Worm (Caenorhabditis elegans) whole organism, L1 larva: ENCODE results near the gene F13D12.5.

Experiments used
- C04F5.9 ChIP-seq: sonication (generic microtip); optimal IDR thresholded peaks from 2 replicates; lab custom pipeline; 2016; ENCODE audit warnings: missing genetic modification characterization, missing compliant biosample characterization
- C34B4.2 ChIP-seq: sonication (generic microtip); optimal IDR thresholded peaks from 2 replicates; lab custom pipeline; 2017; ENCODE audit warnings: mild to moderate bottlenecking, missing genetic modification characterization, missing compliant biosample characterization
- F16B12.6 ChIP-seq: fragments of 150-350 bp; optimal IDR thresholded peaks from 2 replicates; lab custom pipeline; 2014; ENCODE audit warnings: missing biosample characterization, missing genetic modification characterization
- aha-1 ChIP-seq: fragments of 150-350 bp; optimal IDR thresholded peaks from 2 replicates; lab custom pipeline; 2014; ENCODE audit warnings: missing biosample characterization, missing genetic modification characterization
- ceh-63 ChIP-seq: fragments of 200-800 bp; sonication (Bioruptor generic); optimal IDR thresholded peaks from 2 replicates; lab custom pipeline; 2018; ENCODE audit warnings: mild to moderate bottlenecking, missing genetic modification characterization, missing compliant biosample characterization
- ceh-88 ChIP-seq: fragments of 200-800 bp; sonication (Bioruptor generic); IDR thresholded peaks from 2 replicates; pipeline ENCODE4 v1.3.6; 2022; ENCODE audit warnings: missing genetic modification characterization, missing compliant biosample characterization
- dsc-1 ChIP-seq: sonication (generic microtip); optimal IDR thresholded peaks from 2 replicates; lab custom pipeline; 2016; ENCODE audit warnings: mild to moderate bottlenecking, missing genetic modification characterization, missing compliant biosample characterization
- egl-27 ChIP-seq, 2 experiments: fragments of 150-350 bp in 1 of 2; sonication (generic microtip); optimal IDR thresholded peaks; 3 replicates each; lab custom pipeline; 2017 to 2018; ENCODE audit warnings: missing biosample characterization in 2 of 2, missing genetic modification characterization in 2 of 2, missing genetic modification reagents in 2 of 2
- ets-5 ChIP-seq: fragments of 200-800 bp; sonication (Bioruptor generic); IDR thresholded peaks from 2 replicates; pipeline ENCODE4 v1.3.6; 2022; ENCODE audit warnings: missing genetic modification characterization, missing compliant biosample characterization
- fkh-10 ChIP-seq: sonication (generic microtip); optimal IDR thresholded peaks from 2 replicates; lab custom pipeline; 2017; ENCODE audit warnings: missing biosample characterization, missing genetic modification reagents, missing genetic modification characterization
- fkh-8 ChIP-seq: sonication (generic microtip); optimal IDR thresholded peaks from 2 replicates; lab custom pipeline; 2016; ENCODE audit warnings: mild to moderate bottlenecking, missing genetic modification characterization, missing compliant biosample characterization
- fos-1 ChIP-seq: fragments of 150-350 bp; optimal IDR thresholded peaks from 2 replicates; lab custom pipeline; 2014; ENCODE audit warnings: missing biosample characterization, missing genetic modification characterization
- grh-1 ChIP-seq: fragments of 200-800 bp; sonication (Bioruptor generic); IDR thresholded peaks from 2 replicates; pipeline ENCODE4 v1.3.6; 2022; ENCODE audit warnings: missing genetic modification reagents, missing genetic modification characterization, missing compliant biosample characterization
- hlh-17 ChIP-seq: fragments of 200-800 bp; sonication (Bioruptor generic); optimal IDR thresholded peaks from 2 replicates; lab custom pipeline; 2018; ENCODE audit warnings: missing genetic modification characterization, mild to moderate bottlenecking, missing compliant biosample characterization, moderate library complexity, borderline replicate concordance
- hpl-2 ChIP-seq: fragments of 150-350 bp; optimal IDR thresholded peaks from 2 replicates; lab custom pipeline; 2014; ENCODE audit warnings: missing biosample characterization, missing genetic modification reagents, missing genetic modification characterization
- isw-1 ChIP-seq: fragments of 200-800 bp; sonication (Bioruptor generic); IDR thresholded peaks from 2 replicates; pipeline ENCODE4 v1.3.6; 2022; ENCODE audit warnings: missing genetic modification characterization, missing compliant biosample characterization
- lin-14 ChIP-seq: fragments of 200-800 bp; sonication (Bioruptor generic); optimal IDR thresholded peaks from 2 replicates; lab custom pipeline; 2018; ENCODE audit warnings: mild to moderate bottlenecking, missing genetic modification characterization, moderate library complexity, missing compliant biosample characterization
- lin-15B ChIP-seq: fragments of 150-350 bp; sonication (generic microtip); optimal IDR thresholded peaks from 3 replicates; lab custom pipeline; 2014; ENCODE audit warnings: missing biosample characterization, missing genetic modification characterization
- lin-35 ChIP-seq, 2 experiments: fragments of 150-350 bp; optimal IDR thresholded peaks; 2 replicates each; lab custom pipeline; 2014; ENCODE audit warnings: missing biosample characterization in 2 of 2, missing genetic modification characterization in 2 of 2, missing genetic modification reagents in 2 of 2
- lsy-2 ChIP-seq, 2 experiments: fragments of 150-350 bp; optimal IDR thresholded peaks; 2 replicates each; lab custom pipeline; 2014; ENCODE audit warnings: missing biosample characterization in 2 of 2, missing genetic modification characterization in 2 of 2
- mab-9 ChIP-seq: fragments of 200-800 bp; sonication (Bioruptor generic); IDR thresholded peaks from 2 replicates; pipeline ENCODE4 v1.3.6; 2022; ENCODE audit warnings: missing genetic modification reagents, missing genetic modification characterization, missing compliant biosample characterization
- mdl-1 ChIP-seq, 2 experiments: fragments of 150-350 bp; optimal IDR thresholded peaks; 2 replicates each; lab custom pipeline; 2014 to 2017; ENCODE audit warnings: missing biosample characterization in 2 of 2, missing genetic modification characterization in 2 of 2, inconsistent platforms in 1 of 2
- mep-1 ChIP-seq: fragments of 150-350 bp; optimal IDR thresholded peaks from 2 replicates; lab custom pipeline; 2014; ENCODE audit warnings: missing biosample characterization, missing genetic modification characterization
- nhr-11 ChIP-seq: fragments of 150-350 bp; optimal IDR thresholded peaks from 2 replicates; lab custom pipeline; 2014; ENCODE audit warnings: missing biosample characterization, missing genetic modification characterization
- nhr-12 ChIP-seq: sonication (generic microtip); optimal IDR thresholded peaks from 2 replicates; lab custom pipeline; 2017; ENCODE audit warnings: missing biosample characterization, missing genetic modification characterization
- nhr-19 ChIP-seq: fragments of 200-800 bp; sonication (Bioruptor generic); conservative IDR thresholded peaks from 2 replicates; pipeline ENCODE4 v1.3.6; 2022; ENCODE audit warnings: missing genetic modification characterization, missing compliant biosample characterization
- nhr-20 ChIP-seq: sonication (generic microtip); optimal IDR thresholded peaks from 2 replicates; lab custom pipeline; 2016; ENCODE audit warnings: mild to moderate bottlenecking, missing genetic modification characterization, missing compliant biosample characterization
- nhr-237 ChIP-seq: fragments of 150-350 bp; optimal IDR thresholded peaks from 2 replicates; lab custom pipeline; 2014; ENCODE audit warnings: missing biosample characterization, missing genetic modification characterization
- nhr-28 ChIP-seq: fragments of 150-350 bp; optimal IDR thresholded peaks from 2 replicates; lab custom pipeline; 2014; ENCODE audit warnings: missing biosample characterization, missing genetic modification characterization
- nhr-47 ChIP-seq: sonication (generic microtip); optimal IDR thresholded peaks from 2 replicates; lab custom pipeline; 2016; ENCODE audit warnings: mild to moderate bottlenecking, missing genetic modification characterization, moderate library complexity, missing compliant biosample characterization
- nhr-76 ChIP-seq: sonication (generic microtip); optimal IDR thresholded peaks from 2 replicates; lab custom pipeline; 2017; ENCODE audit warnings: missing biosample characterization, missing genetic modification characterization
- nhr-84 ChIP-seq: sonication (generic microtip); optimal IDR thresholded peaks from 2 replicates; lab custom pipeline; 2017; ENCODE audit warnings: missing biosample characterization, missing genetic modification characterization
- nhr-90 ChIP-seq: sonication (generic microtip); optimal IDR thresholded peaks from 2 replicates; lab custom pipeline; 2016; ENCODE audit warnings: mild to moderate bottlenecking, missing genetic modification characterization, missing compliant biosample characterization; ENCODE audit not compliant: poor library complexity
- pag-3 ChIP-seq: sonication (generic microtip); optimal IDR thresholded peaks from 2 replicates; lab custom pipeline; 2017; ENCODE audit warnings: missing genetic modification characterization, mild to moderate bottlenecking, missing compliant biosample characterization, antibody characterized with exemption, borderline replicate concordance; ENCODE audit not compliant: insufficient read depth
- pax-3 ChIP-seq: fragments of 200-800 bp; sonication (Bioruptor generic); optimal IDR thresholded peaks from 2 replicates; lab custom pipeline; 2018; ENCODE audit warnings: mild to moderate bottlenecking, missing genetic modification characterization, moderate library complexity, missing compliant biosample characterization
- rnt-1 ChIP-seq: sonication (generic microtip); optimal IDR thresholded peaks from 2 replicates; lab custom pipeline; 2016; ENCODE audit warnings: mild to moderate bottlenecking, missing genetic modification characterization, moderate library complexity, missing compliant biosample characterization
- snpc-4 ChIP-seq: fragments of 150-350 bp; optimal IDR thresholded peaks from 2 replicates; lab custom pipeline; 2014; ENCODE audit warnings: missing biosample characterization, missing genetic modification characterization
- sox-4 ChIP-seq: sonication (generic microtip); optimal IDR thresholded peaks from 2 replicates; lab custom pipeline; 2016; ENCODE audit warnings: missing genetic modification characterization, missing compliant biosample characterization
- sup-37 ChIP-seq: fragments of 200-800 bp; sonication (Bioruptor generic); optimal IDR thresholded peaks from 2 replicates; lab custom pipeline; 2018; ENCODE audit warnings: mild to moderate bottlenecking, missing genetic modification characterization, missing compliant biosample characterization
- swsn-7 ChIP-seq: sonication (generic microtip); optimal IDR thresholded peaks from 2 replicates; lab custom pipeline; 2016; ENCODE audit warnings: missing genetic modification characterization, missing compliant biosample characterization
- unc-130 ChIP-seq: fragments of 150-350 bp; optimal IDR thresholded peaks from 2 replicates; lab custom pipeline; 2017; ENCODE audit warnings: missing biosample characterization, missing genetic modification characterization, inconsistent platforms
- unc-62 ChIP-seq: fragments of 150-350 bp; optimal IDR thresholded peaks from 2 replicates; lab custom pipeline; 2014; ENCODE audit warnings: missing biosample characterization, missing genetic modification reagents, missing genetic modification characterization
- xbp-1 ChIP-seq: sonication (generic microtip); optimal IDR thresholded peaks from 2 replicates; lab custom pipeline; 2016; ENCODE audit warnings: missing genetic modification characterization, missing compliant biosample characterization
- zag-1 ChIP-seq: fragments of 150-350 bp; optimal IDR thresholded peaks from 2 replicates; lab custom pipeline; 2014; ENCODE audit warnings: missing biosample characterization, missing genetic modification characterization
- zip-4 ChIP-seq: fragments of 200-800 bp; sonication (Bioruptor generic); optimal IDR thresholded peaks from 2 replicates; lab custom pipeline; 2018; ENCODE audit warnings: mild to moderate bottlenecking, missing genetic modification characterization, moderate library complexity, missing compliant biosample characterization
- ztf-4 ChIP-seq: fragments of 150-350 bp; optimal IDR thresholded peaks from 2 replicates; lab custom pipeline; 2014; ENCODE audit warnings: missing biosample characterization, missing genetic modification characterization

F13D12.5 gene

DNA sequence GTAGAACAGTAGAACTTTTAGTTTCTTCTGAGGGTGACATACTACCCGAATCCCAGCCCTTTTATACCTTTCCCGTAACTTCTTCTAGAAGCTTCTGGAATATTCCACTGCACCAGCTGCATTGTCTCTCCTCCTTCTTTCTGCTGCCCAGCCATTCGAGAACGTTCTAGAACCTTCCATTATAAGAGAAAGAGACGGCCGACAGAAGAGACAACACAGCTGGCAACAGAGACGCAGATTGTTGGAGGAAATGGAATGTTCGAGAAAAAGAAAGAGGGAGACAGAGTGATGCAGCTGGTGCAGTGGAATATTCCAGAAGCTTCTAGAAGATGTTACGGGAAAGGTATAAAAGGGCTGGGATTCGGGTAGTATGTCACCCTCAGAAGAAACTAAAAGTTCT, 32.7 kb downstream of the F13D12.5 start, which contains the start of the genes F44E5.4 and F44E5.5 (continued):
- TF ChIP-seq fos-1 (peak; percentile 63), fkh-10 (GFP tag; lab: Kevin White, UChicago) (peak; percentile 61), nhr-20 (tag; lab: Kevin White, UChicago) (peak; percentile 89), rnt-1 (tag; lab: Kevin White, UChicago) (peak; percentile 88), mdl-1 (tag; optimal IDR thresholded peaks at IDR 0.05; lab: Kevin White, UChicago) (peak in 1 of 2 experiments; percentile 61), lsy-2 (tag; optimal IDR thresholded peaks at IDR 0.05; lab: Kevin White, UChicago) (peak; percentile 77 to 78), nhr-12 (tag; lab: Kevin White, UChicago) (peak; percentile 54), aha-1 (tag; lab: Kevin White, UChicago) (peak; percentile 76), nhr-237 (tag; lab: Kevin White, UChicago) (peak; percentile 83), nhr-47 (peak; percentile 96), C04F5.9 (tag; lab: Kevin White, UChicago) (peak; percentile 36), fkh-8 (tag; lab: Kevin White, UChicago) (peak; percentile 98), pax-3 (peak; percentile 90), lin-14 (GFP tag; lab: Kevin White, UChicago) (peak; percentile 94), nhr-90 (peak; percentile 88), xbp-1 (tag; lab: Kevin White, UChicago) (peak; percentile 84), dsc-1 (tag; lab: Kevin White, UChicago) (peak; percentile 91), ztf-4 (tag; lab: Kevin White, UChicago) (peak; percentile 77), unc-130 (peak; percentile 38), mep-1 (peak; percentile 62), nhr-76 (tag; lab: Kevin White, UChicago) (peak; percentile 27), C34B4.2 (tag; lab: Kevin White, UChicago) (peak; percentile 86)

DNA sequence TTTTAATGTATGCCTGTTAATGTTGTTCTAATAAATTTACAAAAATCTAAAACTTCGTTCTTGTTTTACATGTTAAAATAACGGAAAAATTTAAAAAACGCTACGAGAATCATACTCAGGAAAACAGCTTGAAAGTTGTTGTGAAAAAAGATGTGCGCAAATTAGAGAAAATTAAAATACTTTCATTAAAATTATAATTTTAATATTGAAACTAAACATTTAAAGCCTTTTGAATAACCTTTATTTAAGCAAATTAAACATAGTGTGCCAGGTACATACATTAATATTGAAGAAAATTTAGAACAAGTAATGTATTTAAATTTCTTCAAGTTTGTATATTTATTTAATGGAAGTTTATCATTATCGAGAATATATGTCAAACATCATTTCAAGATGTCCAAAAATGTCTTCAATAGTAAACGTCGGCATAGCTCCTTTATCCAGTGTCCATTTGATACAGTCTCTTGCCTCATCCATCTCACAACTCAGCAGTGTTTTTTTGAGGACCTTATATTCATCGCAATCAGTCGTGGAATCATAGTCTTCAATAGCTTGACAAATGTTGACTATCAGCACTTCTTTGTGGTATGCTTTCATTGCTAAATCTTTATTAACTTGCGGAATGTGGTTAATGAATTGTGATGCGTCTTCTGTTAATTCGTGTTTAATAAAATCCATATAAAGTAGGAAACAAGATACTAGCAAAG, 35.3 kb downstream of the F13D12.5 start:
- TF ChIP-seq lin-35 (GFP tag; optimal IDR thresholded peaks at IDR 0.05; lab: Kevin White, UChicago), result peak; percentile 2 to 53
- TF ChIP-seq hlh-17 (GFP tag; lab: Kevin White, UChicago), result no peak
- no peak for TF ChIP-seq grh-1 (GFP tag; lab: Robert Waterston, UW)
- TF ChIP-seq egl-27 (tag; optimal IDR thresholded peaks at IDR 0.05; lab: Kevin White, UChicago), result no peak
- TF ChIP-seq C34B4.2 (tag; lab: Kevin White, UChicago), result no peak
- TF ChIP-seq sox-4 (tag; lab: Kevin White, UChicago), result no peak
- no peak for TF ChIP-seq pag-3
- no peak for TF ChIP-seq ceh-63
- TF ChIP-seq mep-1, result peak; percentile 95
- TF ChIP-seq nhr-47, result no peak
- TF ChIP-seq fkh-10 (GFP tag; lab: Kevin White, UChicago), result no peak
- peak; percentile 27 for TF ChIP-seq aha-1 (tag; lab: Kevin White, UChicago)
- no peak for TF ChIP-seq zip-4 (GFP tag; lab: Kevin White, UChicago)
- TF ChIP-seq fkh-8 (tag; lab: Kevin White, UChicago), result peak; percentile 80
- TF ChIP-seq nhr-76 (tag; lab: Kevin White, UChicago), result no peak
- no peak for TF ChIP-seq mdl-1 (tag; optimal IDR thresholded peaks at IDR 0.05; lab: Kevin White, UChicago)
- TF ChIP-seq isw-1 (GFP tag; lab: Robert Waterston, UW), result peak; percentile 14; the same call in 1 of the 2 replicates
- TF ChIP-seq nhr-90, result peak; percentile 26
- no peak for TF ChIP-seq nhr-237 (tag; lab: Kevin White, UChicago)
- TF ChIP-seq zag-1 (tag; lab: Kevin White, UChicago), result no peak
- peak; percentile 41 for TF ChIP-seq nhr-19 (GFP tag; lab: Robert Waterston, UW)
- TF ChIP-seq snpc-4 (tag; lab: Kevin White, UChicago), result peak; percentile 63
- TF ChIP-seq mab-9 (GFP tag; lab: Robert Waterston, UW), result peak; percentile 68
- TF ChIP-seq F16B12.6 (tag; lab: Kevin White, UChicago), result peak; percentile 10
- no peak for TF ChIP-seq nhr-11 (tag; lab: Kevin White, UChicago)
- TF ChIP-seq nhr-12 (tag; lab: Kevin White, UChicago), result no peak
- no peak for TF ChIP-seq hpl-2 (GFP tag; lab: Kevin White, UChicago)
- no peak for TF ChIP-seq rnt-1 (tag; lab: Kevin White, UChicago)
- TF ChIP-seq ceh-88 (GFP tag; lab: Robert Waterston, UW), result peak; percentile 52; the same call in 1 of the 2 replicates
- no peak for TF ChIP-seq sup-37 (GFP tag; lab: Kevin White, UChicago)
- no peak for TF ChIP-seq nhr-28
- TF ChIP-seq lsy-2 (tag; optimal IDR thresholded peaks at IDR 0.05; lab: Kevin White, UChicago), result peak in 1 of 2 experiments; percentile 89
- TF ChIP-seq nhr-20 (tag; lab: Kevin White, UChicago), result peak; percentile 57
- peak; percentile 31 for TF ChIP-seq swsn-7 (tag; lab: Kevin White, UChicago)
- no peak for TF ChIP-seq ets-5 (GFP tag; lab: Robert Waterston, UW)
- no peak for TF ChIP-seq lin-15B
- TF ChIP-seq unc-62 (GFP tag; lab: Kevin White, UChicago), result no peak
- TF ChIP-seq lin-14 (GFP tag; lab: Kevin White, UChicago), result no peak
- TF ChIP-seq nhr-84, result no peak
